Worm (Caenorhabditis elegans) whole organism, L4 larva: ENCODE data around the gene srg-27.
A peak's percentile ranks its signal among the peaks of the same experiment; 100 is the strongest.

ENCODE experiments used
- R02D3.7 ChIP-seq: fragments of 150-350 bp; sonication (generic microtip); optimal IDR thresholded peaks from 3 replicates; lab custom pipeline; 2014; ENCODE audit warnings: missing biosample characterization, missing genetic modification characterization
- T26A8.4 ChIP-seq: fragments of 200-800 bp; sonication (Bioruptor generic); IDR thresholded peaks from 2 replicates; pipeline ENCODE4 v1.3.6; 2022; ENCODE audit warnings: missing genetic modification characterization, missing compliant biosample characterization
- Y5F2A.4 ChIP-seq: fragments of 200-800 bp; sonication (Bioruptor generic); optimal IDR thresholded peaks from 2 replicates; lab custom pipeline; 2018; ENCODE audit warnings: mild to moderate bottlenecking, missing genetic modification characterization, missing compliant biosample characterization
- ZK546.5 ChIP-seq, 2 experiments: sonication (generic microtip); optimal IDR thresholded peaks; 2 replicates each; lab custom pipeline; 2017; ENCODE audit warnings: missing biosample characterization in 2 of 2, missing genetic modification characterization in 2 of 2
- aly-2 ChIP-seq: sonication (generic microtip); optimal IDR thresholded peaks from 2 replicates; lab custom pipeline; 2018; ENCODE audit warnings: missing biosample characterization, missing genetic modification characterization
- ceh-20 ChIP-seq: fragments of 200-800 bp; sonication (Bioruptor generic); IDR thresholded peaks from 2 replicates; pipeline ENCODE4 v1.3.6; 2022; ENCODE audit warnings: missing genetic modification reagents, missing genetic modification characterization, missing compliant biosample characterization
- ceh-28 ChIP-seq: fragments of 150-350 bp; optimal IDR thresholded peaks from 2 replicates; lab custom pipeline; 2014; ENCODE audit warnings: missing biosample characterization, missing genetic modification reagents, missing genetic modification characterization
- ceh-32 ChIP-seq: sonication (generic microtip); optimal IDR thresholded peaks from 2 replicates; lab custom pipeline; 2016; ENCODE audit warnings: mild to moderate bottlenecking, missing genetic modification characterization, missing compliant biosample characterization; ENCODE audit not compliant: poor library complexity
- ceh-44 ChIP-seq: fragments of 200-800 bp; sonication (Bioruptor generic); IDR thresholded peaks from 2 replicates; pipeline ENCODE4 v1.3.6; 2022; ENCODE audit warnings: missing genetic modification reagents, missing genetic modification characterization, missing compliant biosample characterization
- ceh-82 ChIP-seq: sonication (generic microtip); optimal IDR thresholded peaks from 2 replicates; lab custom pipeline; 2017; ENCODE audit warnings: missing biosample characterization, missing genetic modification characterization
- daf-8 ChIP-seq: fragments of 200-800 bp; sonication (Bioruptor generic); IDR thresholded peaks from 2 replicates; pipeline ENCODE4 v1.3.6; 2022; ENCODE audit warnings: missing genetic modification characterization, missing compliant biosample characterization
- dmd-8 ChIP-seq: fragments of 200-800 bp; sonication (Bioruptor generic); IDR thresholded peaks from 2 replicates; pipeline ENCODE4 v1.3.6; 2022; ENCODE audit warnings: missing genetic modification characterization, missing compliant biosample characterization
- dpl-1 ChIP-seq: fragments of 150-350 bp; optimal IDR thresholded peaks from 2 replicates; lab custom pipeline; 2014; ENCODE audit warnings: missing biosample characterization, missing genetic modification reagents, missing genetic modification characterization
- dve-1 ChIP-seq: sonication (generic microtip); optimal IDR thresholded peaks from 2 replicates; lab custom pipeline; 2017; ENCODE audit warnings: antibody characterized with exemption, mild to moderate bottlenecking, missing genetic modification characterization, missing compliant biosample characterization; ENCODE audit not compliant: insufficient read depth
- egl-27 ChIP-seq: sonication (generic microtip); optimal IDR thresholded peaks from 3 replicates; lab custom pipeline; 2017; ENCODE audit warnings: missing biosample characterization, missing genetic modification reagents, missing genetic modification characterization
- fos-1 ChIP-seq: fragments of 150-350 bp; optimal IDR thresholded peaks from 2 replicates; lab custom pipeline; 2014; ENCODE audit warnings: missing biosample characterization, missing genetic modification characterization
- gei-8 ChIP-seq: fragments of 200-800 bp; sonication (Bioruptor generic); optimal IDR thresholded peaks from 2 replicates; lab custom pipeline; 2018; ENCODE audit warnings: mild to moderate bottlenecking, missing genetic modification characterization, missing compliant biosample characterization
- hlh-11 ChIP-seq: fragments of 200-800 bp; sonication (Bioruptor generic); optimal IDR thresholded peaks from 2 replicates; lab custom pipeline; 2018; ENCODE audit warnings: mild to moderate bottlenecking, missing genetic modification characterization, missing compliant biosample characterization
- hlh-30 ChIP-seq: sonication (generic microtip); optimal IDR thresholded peaks from 2 replicates; lab custom pipeline; 2017; ENCODE audit warnings: antibody characterized with exemption, mild to moderate bottlenecking, missing genetic modification characterization, missing compliant biosample characterization; ENCODE audit not compliant: insufficient read depth
- lim-7 ChIP-seq: fragments of 200-800 bp; sonication (Bioruptor generic); IDR thresholded peaks from 2 replicates; pipeline ENCODE4 v1.3.6; 2022; ENCODE audit warnings: missing genetic modification characterization, missing compliant biosample characterization
- lin-13 ChIP-seq: fragments of 150-350 bp; optimal IDR thresholded peaks from 2 replicates; lab custom pipeline; 2014; ENCODE audit warnings: missing biosample characterization, missing genetic modification reagents, missing genetic modification characterization
- lin-29 ChIP-seq: fragments of 200-800 bp; sonication (Bioruptor generic); IDR thresholded peaks from 2 replicates; pipeline ENCODE4 v1.3.6; 2022; ENCODE audit warnings: missing genetic modification reagents, missing genetic modification characterization, missing compliant biosample characterization
- lin-39 ChIP-seq: fragments of 150-350 bp; optimal IDR thresholded peaks from 2 replicates; lab custom pipeline; 2014; ENCODE audit warnings: missing biosample characterization, missing genetic modification reagents, missing genetic modification characterization
- madf-9 ChIP-seq: fragments of 200-800 bp; sonication (Bioruptor generic); conservative IDR thresholded peaks from 2 replicates; pipeline ENCODE4 v1.3.6; 2022; ENCODE audit warnings: missing genetic modification reagents, missing genetic modification characterization, missing compliant biosample characterization
- mdt-29 ChIP-seq: fragments of 200-800 bp; sonication (Bioruptor generic); IDR thresholded peaks from 2 replicates; pipeline ENCODE4 v1.3.6; 2022; ENCODE audit warnings: missing genetic modification reagents, missing genetic modification characterization, missing compliant biosample characterization
- mes-2 ChIP-seq: sonication (generic microtip); optimal IDR thresholded peaks from 2 replicates; lab custom pipeline; 2016; ENCODE audit warnings: missing genotype, mild to moderate bottlenecking, missing genetic modification characterization, missing compliant biosample characterization; ENCODE audit not compliant: poor library complexity, severe bottlenecking
- mxl-3 ChIP-seq: fragments of 200-800 bp; sonication (Bioruptor generic); optimal IDR thresholded peaks from 2 replicates; lab custom pipeline; 2018; ENCODE audit warnings: mild to moderate bottlenecking, missing genetic modification characterization, missing compliant biosample characterization
- nhr-11 ChIP-seq: fragments of 150-350 bp; optimal IDR thresholded peaks from 2 replicates; lab custom pipeline; 2014; ENCODE audit warnings: missing biosample characterization, missing genetic modification characterization
- set-16 ChIP-seq: fragments of 200-800 bp; sonication (Bioruptor generic); IDR thresholded peaks from 2 replicates; pipeline ENCODE4 v1.3.6; 2022; ENCODE audit warnings: missing genetic modification reagents, missing genetic modification characterization, missing compliant biosample characterization
- snpc-1.2 ChIP-seq: fragments of 200-800 bp; sonication (Bioruptor generic); IDR thresholded peaks from 2 replicates; pipeline ENCODE4 v1.3.6; 2022; ENCODE audit warnings: missing genetic modification reagents, missing genetic modification characterization, missing compliant biosample characterization
- tag-97 ChIP-seq: fragments of 200-800 bp; sonication (Bioruptor generic); IDR thresholded peaks from 2 replicates; pipeline ENCODE4 v1.3.6; 2022; ENCODE audit warnings: missing genetic modification characterization, missing compliant biosample characterization
- tra-1 ChIP-seq: fragments of 200-800 bp; sonication (Bioruptor generic); IDR thresholded peaks from 2 replicates; pipeline ENCODE4 v1.3.6; 2022; ENCODE audit warnings: missing genetic modification reagents, missing genetic modification characterization, missing compliant biosample characterization
- unc-62 ChIP-seq, 3 experiments: fragments of 150-350 bp in 1 of 3; sonication (generic microtip); optimal IDR thresholded peaks in 2 of 3; peaks in 1 of 3; 1 replicate in 1 of 3; 2 replicates in 2 of 3; lab custom pipeline; 2014 to 2017; ENCODE audit warnings: missing biosample characterization in 3 of 3, missing genetic modification characterization in 3 of 3, missing genetic modification reagents in 3 of 3, missing genotype in 1 of 3
- vab-7 ChIP-seq: fragments of 200-800 bp; sonication (Bioruptor generic); IDR thresholded peaks from 2 replicates; pipeline ENCODE4 v1.3.6; 2022; ENCODE audit warnings: missing genetic modification reagents, missing genetic modification characterization, missing compliant biosample characterization
- ztf-11 ChIP-seq: fragments of 150-350 bp; optimal IDR thresholded peaks from 2 replicates; lab custom pipeline; 2014; ENCODE audit warnings: missing biosample characterization, missing genetic modification characterization
- ztf-7 ChIP-seq: fragments of 150-350 bp; optimal IDR thresholded peaks from 2 replicates; lab custom pipeline; 2014; ENCODE audit warnings: missing biosample characterization, missing genetic modification characterization

The srg-27 gene

DNA sequence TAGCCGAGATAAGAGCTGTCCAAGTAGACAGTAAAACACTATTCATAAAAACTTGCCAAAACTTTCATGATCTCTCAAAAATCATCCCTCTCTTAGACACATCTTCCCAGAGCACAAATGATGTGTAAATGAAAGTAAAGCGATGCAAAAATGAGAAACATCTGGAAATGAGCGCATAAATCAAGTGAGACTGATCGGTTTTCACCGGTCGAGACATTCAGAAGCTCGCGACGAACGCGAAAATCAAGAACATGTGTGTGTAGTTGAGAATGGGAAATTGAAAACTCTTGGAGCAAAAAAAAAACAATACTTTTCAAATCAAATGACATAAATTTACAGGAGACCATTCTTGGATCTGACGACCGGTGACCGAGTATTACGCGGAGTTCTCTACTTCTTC, 35.2 kb upstream of the srg-27 start:
- TF ChIP-seq Y5F2A.4 (GFP tag; lab: Kevin White, UChicago) (no peak), lin-29 (GFP tag; lab: Robert Waterston, UW) (no peak), lin-39 (tag; lab: Kevin White, UChicago) (no peak), ceh-44 (GFP tag; lab: Robert Waterston, UW) (no peak), ceh-32 (no peak), lin-13 (GFP tag; lab: Kevin White, UChicago) (no peak), ceh-82 (tag; lab: Kevin White, UChicago) (no peak), T26A8.4 (GFP tag; lab: Robert Waterston, UW) (no peak), ZK546.5 (tag; optimal IDR thresholded peaks at IDR 0.05; lab: Kevin White, UChicago) (no peak), gei-8 (GFP tag; lab: Kevin White, UChicago) (no peak), dmd-8 (no peak), aly-2 (tag; lab: Kevin White, UChicago) (no peak), mdt-29 (GFP tag; lab: Robert Waterston, UW) (no peak), tra-1 (GFP tag; lab: Robert Waterston, UW) (no peak)

DNA sequence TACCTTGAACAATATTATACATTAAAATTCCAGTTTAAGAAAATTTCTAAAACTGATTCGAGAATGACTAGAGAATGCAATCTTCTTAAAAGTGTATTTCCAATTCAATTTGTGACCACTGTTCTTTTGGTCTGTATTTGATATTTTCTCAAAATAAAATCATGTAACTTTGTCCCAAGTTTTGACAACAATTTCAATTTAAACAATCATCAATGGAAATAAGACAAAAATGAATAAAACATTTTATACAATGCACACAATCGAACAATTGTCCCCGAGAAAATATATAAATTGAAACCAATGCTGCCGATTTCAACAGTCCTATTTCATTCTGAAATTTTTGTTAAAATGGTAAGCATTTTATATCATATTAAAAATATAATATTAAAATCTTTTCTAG, 28.0 kb upstream of the srg-27 start, which contains the start of gene C10G8.4:
TSS of gene C10G8.4 (plus strand) at position 301 of the 400 bp plus-strand sequence.
- TF ChIP-seq R02D3.7 (tag; lab: Kevin White, UChicago) (no peak), ceh-20 (GFP tag; lab: Robert Waterston, UW) (no peak), lim-7 (GFP tag; lab: Robert Waterston, UW) (no peak), daf-8 (GFP tag; lab: Robert Waterston, UW) (no peak), ceh-28 (tag; lab: Kevin White, UChicago) (no peak), mxl-3 (GFP tag; lab: Kevin White, UChicago) (no peak), ztf-7 (tag; lab: Kevin White, UChicago) (no peak), tra-1 (GFP tag; lab: Robert Waterston, UW) (no peak), T26A8.4 (GFP tag; lab: Robert Waterston, UW) (no peak), fos-1 (tag; lab: Kevin White, UChicago) (no peak), ztf-11 (tag; lab: Kevin White, UChicago) (no peak), vab-7 (GFP tag; lab: Robert Waterston, UW) (no peak), mes-2 (no peak), hlh-11 (tag; lab: Kevin White, UChicago) (no peak), snpc-1.2 (GFP tag; lab: Robert Waterston, UW) (no peak), tag-97 (GFP tag; lab: Robert Waterston, UW) (no peak), hlh-30 (tag; lab: Kevin White, UChicago) (no peak), dve-1 (tag; lab: Kevin White, UChicago) (no peak)

DNA sequence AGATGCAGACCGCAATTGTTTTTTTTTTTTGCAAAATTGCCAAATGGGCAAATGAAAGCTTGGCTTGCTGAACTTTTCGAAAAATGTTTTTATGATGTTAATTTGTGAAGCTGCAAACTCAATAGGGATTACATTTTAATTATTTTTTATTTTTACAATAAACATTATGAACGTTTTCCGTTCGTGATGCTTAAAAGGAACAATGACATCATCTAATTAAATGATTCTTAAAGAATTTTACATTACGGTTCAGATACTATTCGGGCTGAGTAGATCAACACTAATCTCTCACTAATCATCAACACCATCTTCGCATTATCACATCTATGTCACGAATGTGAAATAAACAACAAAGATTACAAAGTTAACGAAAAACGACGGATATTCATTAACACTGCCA, 27.1 kb upstream of the srg-27 start, which contains the start of gene C10G8.3:
TSS of gene C10G8.3 (plus strand) at position 301 of the 400 bp plus-strand sequence.
- TF ChIP-seq unc-62 (GFP tag; optimal IDR thresholded peaks at IDR 0.05 in 1 of 2; lab: Kevin White, UChicago) (peak in 1 of 2 experiments; percentile 45), unc-62 (tag; optimal IDR thresholded peaks at IDR 0.05; lab: Kevin White, UChicago) (no peak), egl-27 (tag; lab: Kevin White, UChicago) (no peak)

DNA sequence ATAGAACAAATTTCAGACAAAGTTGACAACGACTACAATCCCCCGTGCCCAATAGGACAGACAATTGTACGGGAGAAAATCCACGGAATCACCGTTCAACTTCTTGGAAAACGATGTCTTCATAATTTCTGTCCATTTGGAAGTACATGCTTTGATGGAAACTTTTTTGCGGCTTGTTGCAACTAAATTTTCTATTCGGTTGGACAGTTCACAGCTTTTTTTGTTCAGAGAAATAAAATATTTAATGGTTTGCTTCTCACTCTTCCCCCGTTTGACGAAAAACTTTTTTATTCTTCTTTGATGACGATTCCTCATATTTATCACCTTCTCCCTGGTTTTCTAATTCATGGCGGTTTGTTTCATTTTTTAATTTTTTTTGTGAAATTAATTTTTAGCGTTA, 25.5 kb upstream of the srg-27 start, which contains the start of gene C10G8.2:
TSS of gene C10G8.2 (plus strand) at position 301 of the 400 bp plus-strand sequence.
- no peak for TF ChIP-seq nhr-11 (tag; lab: Kevin White, UChicago)
- TF ChIP-seq egl-27 (tag; lab: Kevin White, UChicago) = no peak
- no peak for TF ChIP-seq set-16 (GFP tag; lab: Robert Waterston, UW)
- TF ChIP-seq dpl-1 (GFP tag; lab: Kevin White, UChicago) = no peak
- peak in 1 of 2 experiments; percentile 50 for TF ChIP-seq unc-62 (GFP tag; optimal IDR thresholded peaks at IDR 0.05 in 1 of 2; lab: Kevin White, UChicago)
- TF ChIP-seq unc-62 (tag; optimal IDR thresholded peaks at IDR 0.05; lab: Kevin White, UChicago) = no peak
- TF ChIP-seq madf-9 (GFP tag; lab: Robert Waterston, UW) = no peak
